Fruit fly (Drosophila melanogaster) whole organism, embryonic: ENCODE results near the gene ETHR.

ENCODE experiments used
- ATbp ChIP-seq: fragments of 200-800 bp; sonication (Bioruptor generic); optimal IDR thresholded peaks from 2 replicates; lab custom pipeline; 2017; ENCODE audit warnings: missing biosample characterization, mild to moderate bottlenecking, missing genetic modification characterization, missing genetic modification reagents
- Bdp1 ChIP-seq: fragments of 200-800 bp; sonication (Bioruptor generic); optimal IDR thresholded peaks from 3 replicates; lab custom pipeline; 2016; ENCODE audit warnings: missing biosample characterization, missing genetic modification characterization
- CG11247 ChIP-seq: fragments of 200-800 bp; sonication (Bioruptor generic); IDR thresholded peaks from 2 replicates; pipeline ENCODE4 v1.3.6; 2022; ENCODE audit warnings: missing biosample characterization, missing genetic modification characterization
- CG11695 ChIP-seq: fragments of 200-800 bp; sonication (Bioruptor generic); IDR thresholded peaks from 3 replicates; pipeline ENCODE4 v1.3.6; 2022; ENCODE audit warnings: missing biosample characterization, missing genetic modification characterization
- CG11723 ChIP-seq: fragments of 200-800 bp; sonication (Bioruptor generic); optimal IDR thresholded peaks from 2 replicates; lab custom pipeline; 2017; ENCODE audit warnings: missing biosample characterization, mild to moderate bottlenecking, missing genetic modification characterization
- CG12155 ChIP-seq: fragments of 200-800 bp; sonication (Bioruptor generic); optimal IDR thresholded peaks from 3 replicates; lab custom pipeline; 2016; ENCODE audit warnings: missing biosample characterization, missing genetic modification characterization
- CG14050 ChIP-seq: fragments of 200-800 bp; sonication (Bioruptor generic); IDR thresholded peaks from 3 replicates; pipeline ENCODE4 v1.3.6; 2022; ENCODE audit warnings: missing biosample characterization, missing genetic modification characterization
- CG14441 ChIP-seq: fragments of 200-800 bp; sonication (Bioruptor generic); IDR thresholded peaks from 2 replicates; pipeline ENCODE4 v1.3.6; 2022; ENCODE audit warnings: missing biosample characterization, missing genetic modification characterization
- CG14667 ChIP-seq: fragments of 200-800 bp; sonication (Bioruptor generic); IDR thresholded peaks from 2 replicates; pipeline ENCODE4 v1.3.6; 2022; ENCODE audit warnings: missing biosample characterization, missing genetic modification characterization
- CG14710 ChIP-seq: fragments of 200-800 bp; sonication (Bioruptor generic); optimal IDR thresholded peaks from 3 replicates; lab custom pipeline; 2019; ENCODE audit warnings: missing biosample characterization, mild to moderate bottlenecking, missing genetic modification characterization, moderate library complexity
- CG14860 ChIP-seq: fragments of 200-800 bp; sonication (Bioruptor generic); IDR thresholded peaks from 3 replicates; pipeline ENCODE4 v1.3.6; 2022; ENCODE audit warnings: missing biosample characterization, missing genetic modification characterization; ENCODE audit not compliant: partially characterized antibody
- CG15011 ChIP-seq: fragments of 200-800 bp; sonication (Bioruptor generic); optimal IDR thresholded peaks from 3 replicates; lab custom pipeline; 2018; ENCODE audit warnings: missing biosample characterization, mild to moderate bottlenecking, missing genetic modification characterization
- CG1647 ChIP-seq: fragments of 200-800 bp; sonication (Bioruptor generic); optimal IDR thresholded peaks from 3 replicates; lab custom pipeline; 2016; ENCODE audit warnings: missing biosample characterization, missing genetic modification characterization
- CG17612 ChIP-seq: fragments of 200-800 bp; sonication (Bioruptor generic); IDR thresholded peaks from 2 replicates; pipeline ENCODE4 v1.3.6; 2022; ENCODE audit warnings: missing biosample characterization, missing genetic modification characterization
- CG1792 ChIP-seq: fragments of 200-800 bp; sonication (Bioruptor generic); optimal IDR thresholded peaks from 2 replicates; lab custom pipeline; 2016; ENCODE audit warnings: missing biosample characterization, missing genetic modification characterization
- CG18764 ChIP-seq: fragments of 200-800 bp; sonication (Bioruptor generic); optimal IDR thresholded peaks from 3 replicates; lab custom pipeline; 2016; ENCODE audit warnings: missing biosample characterization, missing genetic modification characterization
- CG30020 ChIP-seq: fragments of 200-800 bp; optimal IDR thresholded peaks from 2 replicates; lab custom pipeline; 2019; ENCODE audit warnings: missing biosample characterization, mild to moderate bottlenecking, missing genetic modification characterization, moderate library complexity
- CG3281 ChIP-seq: fragments of 200-800 bp; sonication (Bioruptor generic); optimal IDR thresholded peaks from 3 replicates; lab custom pipeline; 2017; ENCODE audit warnings: missing biosample characterization, mild to moderate bottlenecking, missing genetic modification characterization
- CG4730 ChIP-seq: fragments of 200-800 bp; sonication (Bioruptor generic); IDR thresholded peaks from 2 replicates; pipeline ENCODE4 v1.3.6; 2022; ENCODE audit warnings: missing biosample characterization, missing genetic modification characterization
- CG6254 ChIP-seq: fragments of 200-800 bp; sonication (Bioruptor generic); optimal IDR thresholded peaks from 3 replicates; lab custom pipeline; 2017; ENCODE audit warnings: mild to moderate bottlenecking, missing biosample characterization, missing genetic modification reagents, missing genetic modification characterization
- CG7372 ChIP-seq: fragments of 200-800 bp; sonication (Bioruptor generic); IDR thresholded peaks from 2 replicates; pipeline ENCODE4 v1.3.6; 2022; ENCODE audit warnings: missing biosample characterization, missing genetic modification characterization
- Dfd ChIP-seq, 2 experiments: fragments of >200 bp; optimal IDR thresholded peaks; 2 replicates each; lab custom pipeline; 2017; ENCODE audit warnings: missing biosample characterization in 2 of 2, missing genetic modification characterization in 2 of 2
- Dip2 ChIP-seq: fragments of 200-800 bp; sonication (Bioruptor generic); IDR thresholded peaks from 2 replicates; pipeline ENCODE4 v1.3.6; 2022; ENCODE audit warnings: missing biosample characterization, missing genetic modification characterization
- Dip3 ChIP-seq: fragments of 200-800 bp; sonication (Bioruptor generic); optimal IDR thresholded peaks from 3 replicates; lab custom pipeline; 2016; ENCODE audit warnings: missing biosample characterization, missing genetic modification characterization
- Doc2 ChIP-seq: fragments of 200-800 bp; sonication (Bioruptor generic); IDR thresholded peaks from 2 replicates; pipeline ENCODE4 v1.3.6; 2022; ENCODE audit warnings: missing biosample characterization, missing genetic modification characterization
- ERR ChIP-seq: fragments of 200-800 bp; sonication (Bioruptor generic); optimal IDR thresholded peaks from 2 replicates; lab custom pipeline; 2016; ENCODE audit warnings: missing biosample characterization, missing genetic modification characterization
- Fer3 ChIP-seq: fragments of 200-800 bp; sonication (Bioruptor generic); optimal IDR thresholded peaks from 2 replicates; lab custom pipeline; 2018; ENCODE audit warnings: missing biosample characterization, mild to moderate bottlenecking, missing genetic modification characterization, moderate library complexity
- H15 ChIP-seq: fragments of 200-800 bp; sonication (Bioruptor generic); IDR thresholded peaks from 3 replicates; pipeline ENCODE4 v1.3.6; 2022; ENCODE audit warnings: missing biosample characterization, missing genetic modification characterization
- Hr39 ChIP-seq: fragments of >200 bp; optimal IDR thresholded peaks from 2 replicates; lab custom pipeline; 2017
- MBD-R2 ChIP-seq: fragments of 200-800 bp; sonication (Bioruptor generic); IDR thresholded peaks from 2 replicates; pipeline ENCODE4 v1.3.6; 2022; ENCODE audit warnings: missing biosample characterization, missing genetic modification characterization
- Mad ChIP-seq: fragments of 200-800 bp; sonication (Bioruptor generic); optimal IDR thresholded peaks from 2 replicates; lab custom pipeline; 2016; ENCODE audit warnings: missing biosample characterization, missing genetic modification characterization
- NK7.1 ChIP-seq: fragments of 200-800 bp; sonication (Bioruptor generic); optimal IDR thresholded peaks from 3 replicates; lab custom pipeline; 2016; ENCODE audit warnings: missing biosample characterization, missing genetic modification characterization
- Nf-YB ChIP-seq: fragments of 200-800 bp; sonication (Bioruptor generic); optimal IDR thresholded peaks from 3 replicates; lab custom pipeline; 2019; ENCODE audit warnings: missing biosample characterization, mild to moderate bottlenecking, missing genetic modification characterization, moderate library complexity
- Ptx1 ChIP-seq: fragments of 200-800 bp; sonication (Bioruptor generic); IDR thresholded peaks from 2 replicates; pipeline ENCODE4 v1.3.6; 2022; ENCODE audit warnings: missing biosample characterization, missing genetic modification characterization
- Side ChIP-seq: fragments of 200-800 bp; sonication (Bioruptor generic); optimal IDR thresholded peaks from 2 replicates; lab custom pipeline; 2016; ENCODE audit warnings: missing biosample characterization, missing genetic modification characterization
- Spps ChIP-seq: fragments of 200-800 bp; sonication (Bioruptor generic); optimal IDR thresholded peaks from 2 replicates; lab custom pipeline; 2018; ENCODE audit warnings: missing biosample characterization, mild to moderate bottlenecking, missing genetic modification characterization
- Vsx1 ChIP-seq: fragments of 200-800 bp; sonication (Bioruptor generic); optimal IDR thresholded peaks from 2 replicates; lab custom pipeline; 2017; ENCODE audit warnings: missing biosample characterization, mild to moderate bottlenecking, missing genetic modification characterization, missing genetic modification reagents
- abd-A ChIP-seq: fragments of 200-800 bp; sonication (Bioruptor generic); optimal IDR thresholded peaks from 3 replicates; lab custom pipeline; 2019; ENCODE audit warnings: missing biosample characterization, mild to moderate bottlenecking, missing genetic modification characterization, moderate library complexity
- crol ChIP-seq: fragments of 200-800 bp; sonication (Bioruptor generic); IDR thresholded peaks from 2 replicates; pipeline ENCODE4 v1.3.6; 2022; ENCODE audit warnings: missing biosample characterization, missing genetic modification characterization
- ems ChIP-seq: fragments of 200-800 bp; sonication (Bioruptor generic); optimal IDR thresholded peaks from 3 replicates; lab custom pipeline; 2016; ENCODE audit warnings: missing biosample characterization, missing genetic modification characterization
- ewg ChIP-seq: fragments of 200-800 bp; sonication (Bioruptor generic); optimal IDR thresholded peaks from 3 replicates; lab custom pipeline; 2017; ENCODE audit warnings: mild to moderate bottlenecking, missing biosample characterization, missing genetic modification reagents, missing genetic modification characterization
- ham ChIP-seq: fragments of 200-800 bp; sonication (Bioruptor generic); IDR thresholded peaks from 2 replicates; pipeline ENCODE4 v1.3.6; 2022; ENCODE audit warnings: missing biosample characterization, missing genetic modification characterization
- inv ChIP-seq: fragments of 200-800 bp; sonication (Bioruptor generic); IDR thresholded peaks from 2 replicates; pipeline ENCODE4 v1.3.6; 2022; ENCODE audit warnings: missing biosample characterization, missing genetic modification characterization; ENCODE audit not compliant: partially characterized antibody
- knrl ChIP-seq: fragments of 200-800 bp; sonication (Bioruptor generic); IDR thresholded peaks from 3 replicates; pipeline ENCODE4 v1.3.6; 2022; ENCODE audit warnings: missing biosample characterization, missing genetic modification characterization; ENCODE audit not compliant: partially characterized antibody
- lbe ChIP-seq: fragments of 200-800 bp; sonication (Bioruptor generic); optimal IDR thresholded peaks from 2 replicates; lab custom pipeline; 2016; ENCODE audit warnings: missing biosample characterization, mild to moderate bottlenecking, missing genetic modification characterization
- lola ChIP-seq, 3 experiments: fragments of >200 bp in 2 of 3; fragments of 200-800 bp in 1 of 3; sonication (Bioruptor generic) in 1 of 3; optimal IDR thresholded peaks; 2 replicates each; lab custom pipeline; 2017 to 2019; ENCODE audit warnings: missing biosample characterization in 3 of 3, missing genetic modification characterization in 3 of 3, mild to moderate bottlenecking in 1 of 3, moderate library complexity in 1 of 3
- pho ChIP-seq: fragments of 200-800 bp; sonication (Bioruptor generic); optimal IDR thresholded peaks from 2 replicates; lab custom pipeline; 2016; ENCODE audit warnings: missing biosample characterization, missing genetic modification characterization
- psq ChIP-seq: fragments of 200-800 bp; sonication (Bioruptor generic); optimal IDR thresholded peaks from 2 replicates; lab custom pipeline; 2017; ENCODE audit warnings: missing biosample characterization, missing genetic modification characterization
- sc ChIP-seq, 3 experiments: fragments of >200 bp in 2 of 3; fragments of 200-800 bp in 1 of 3; sonication (Bioruptor generic) in 1 of 3; optimal IDR thresholded peaks; 2 replicates in 2 of 3; 3 replicates in 1 of 3; lab custom pipeline; 2017; ENCODE audit warnings: mild to moderate bottlenecking in 1 of 3, missing biosample characterization in 1 of 3, missing genetic modification characterization in 1 of 3, missing genetic modification reagents in 1 of 3
- stwl ChIP-seq: fragments of 200-800 bp; sonication (Bioruptor generic); optimal IDR thresholded peaks from 3 replicates; lab custom pipeline; 2018; ENCODE audit warnings: missing biosample characterization, mild to moderate bottlenecking, missing genetic modification characterization, moderate library complexity

The ETHR gene

DNA sequence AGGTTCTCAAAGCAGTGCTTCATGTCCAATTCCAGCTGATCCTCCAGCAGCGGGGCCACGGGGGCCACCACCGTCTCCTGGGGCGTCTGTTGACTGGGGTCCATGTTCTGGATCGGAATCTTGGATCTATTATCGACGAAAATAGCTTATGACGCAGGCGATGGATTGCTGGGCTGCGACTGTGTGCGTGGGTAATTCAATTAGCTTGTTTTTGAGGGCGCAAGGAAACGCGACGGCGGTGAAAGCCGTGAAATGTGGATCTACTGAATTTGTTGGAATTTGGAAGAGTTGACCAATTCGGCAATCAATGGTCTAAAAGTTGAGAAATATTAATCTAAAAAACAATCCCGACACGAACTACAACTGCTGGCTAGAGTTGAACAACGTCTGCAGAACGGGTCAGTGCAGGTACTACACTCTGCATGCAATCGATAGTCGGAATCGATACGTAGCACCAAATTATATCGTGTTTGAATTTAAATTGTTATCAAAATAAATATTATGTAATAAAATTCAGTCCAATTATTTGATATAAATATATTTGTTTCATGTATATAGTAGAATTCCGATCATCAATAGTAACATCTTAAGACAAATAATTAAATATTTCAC is 26.7 kb downstream of the ETHR start, which contains the start of gene CG3308 (continued):
- TF ChIP-seq CG18764 (GFP tag; lab: Kevin White, UChicago), result no peak
- TF ChIP-seq CG15011 (GFP tag; lab: Kevin White, UChicago), result no peak
- TF ChIP-seq CG1647 (GFP tag; lab: Kevin White, UChicago), result peak; percentile 65
- TF ChIP-seq Vsx1 (GFP tag; lab: Kevin White, UChicago), result peak; percentile 62
- TF ChIP-seq MBD-R2 (GFP tag; lab: Robert Waterston, UW), result peak; percentile 54
- no peak for TF ChIP-seq sc (optimal IDR thresholded peaks at IDR 0.05; lab: Kevin White, UChicago)
- no peak for TF ChIP-seq sc (GFP tag; optimal IDR thresholded peaks at IDR 0.05; lab: Kevin White, UChicago)
- TF ChIP-seq CG30020, result no peak
- no peak for TF ChIP-seq CG7372 (GFP tag; lab: Robert Waterston, UW)
- TF ChIP-seq CG1792, result no peak
- TF ChIP-seq lbe, result peak; percentile 50
- TF ChIP-seq CG17612 (GFP tag; lab: Robert Waterston, UW), result no peak
- TF ChIP-seq Side, result no peak
- TF ChIP-seq CG11695 (GFP tag; lab: Robert Waterston, UW), result no peak
- no peak for TF ChIP-seq Dip2 (GFP tag; lab: Robert Waterston, UW)
- TF ChIP-seq stwl (tag; lab: Kevin White, UChicago), result peak; percentile 88
- no peak for TF ChIP-seq CG4730 (GFP tag; lab: Robert Waterston, UW)
- no peak for TF ChIP-seq ham (GFP tag; lab: Robert Waterston, UW)
- TF ChIP-seq NK7.1 (GFP tag; lab: Kevin White, UChicago), result no peak
- no peak for TF ChIP-seq pho (GFP tag; lab: Kevin White, UChicago)
- TF ChIP-seq Mad (GFP tag; lab: Kevin White, UChicago), result peak; percentile 1
- no peak for TF ChIP-seq Nf-YB
- no peak for TF ChIP-seq lola (GFP tag; optimal IDR thresholded peaks at IDR 0.05; lab: Kevin White, UChicago)
- TF ChIP-seq CG3281 (GFP tag; lab: Kevin White, UChicago), result peak; percentile 14
- no peak for TF ChIP-seq CG11723 (GFP tag; lab: Kevin White, UChicago)
- no peak for TF ChIP-seq ERR (GFP tag; lab: Kevin White, UChicago)
- TF ChIP-seq Spps (tag; lab: Kevin White, UChicago), result no peak
- no peak for TF ChIP-seq CG6254 (GFP tag; lab: Kevin White, UChicago)
- peak; percentile 61 for TF ChIP-seq CG14710 (tag; lab: Kevin White, UChicago)
- peak; percentile 75 for TF ChIP-seq CG14860 (GFP tag; lab: Robert Waterston, UW)
- TF ChIP-seq CG11247 (GFP tag; lab: Robert Waterston, UW), result peak; percentile 59; the same call in 1 of the 2 replicates
- TF ChIP-seq Hr39 (lab: Kevin White, UChicago), result no peak
- no peak for TF ChIP-seq crol
- TF ChIP-seq knrl, result peak; percentile 82
- TF ChIP-seq Fer3, result peak; percentile 32
- TF ChIP-seq Bdp1 (GFP tag; lab: Kevin White, UChicago), result peak; percentile 33
- TF ChIP-seq CG14441 (GFP tag; lab: Robert Waterston, UW), result no peak
- no peak for TF ChIP-seq ewg
- 0 out of 3 replicates have a peak, but pooled peaks have one; percentile 9 for TF ChIP-seq H15 (GFP tag; lab: Robert Waterston, UW)
- TF ChIP-seq Ptx1 (GFP tag; lab: Robert Waterston, UW), result no peak
- peak; percentile 40 for TF ChIP-seq CG12155 (GFP tag; lab: Kevin White, UChicago)
- TF ChIP-seq ATbp (GFP tag; lab: Kevin White, UChicago), result no peak
- no peak for TF ChIP-seq CG14667
- 0 out of 3 replicates have a peak, but pooled peaks have one; percentile 10 for TF ChIP-seq CG14050 (GFP tag; lab: Robert Waterston, UW)
- TF ChIP-seq Dfd (GFP tag; optimal IDR thresholded peaks at IDR 0.05; lab: Kevin White, UChicago), result no peak
- TF ChIP-seq psq (GFP tag; lab: Kevin White, UChicago), result no peak
- no peak for TF ChIP-seq Doc2 (GFP tag; lab: Robert Waterston, UW)
- TF ChIP-seq Dip3 (GFP tag; lab: Kevin White, UChicago), result no peak
- peak; percentile 70 for TF ChIP-seq inv (GFP tag; lab: Robert Waterston, UW)
- TF ChIP-seq ems (GFP tag; lab: Kevin White, UChicago), result peak; percentile 67
- peak; percentile 4 for TF ChIP-seq abd-A (tag; lab: Kevin White, UChicago)
